Fruit fly (Drosophila melanogaster): ENCODE data around the gene Pdk1.

Gene Pdk1

dm6 chr3L:184251-184650 lies 55.0 kb downstream of the Pdk1 start, which contains the start of the genes CG34140, Mkp and Mtch (continued):
- TF ChIP-seq her (GFP tag; optimal IDR thresholded peaks at IDR 0.05) (peak; percentile 79), Dad (GFP tag; optimal IDR thresholded peaks at IDR 0.05) (peak; percentile 86), Fer2 (tag; optimal IDR thresholded peaks at IDR 0.05) (peak; percentile 64), CG14050 (GFP tag; IDR thresholded peaks at IDR 0.05) (peak; percentile 70; the same call in 2 of the 3 replicates), CG18262 (tag; optimal IDR thresholded peaks at IDR 0.05) (no peak), Eip74EF (GFP tag; optimal IDR thresholded peaks at IDR 0.05) (no peak), CG17361 (GFP tag; IDR thresholded peaks at IDR 0.05) (no peak; the same call in 1 of the 3 replicates), Doc2 (GFP tag; IDR thresholded peaks at IDR 0.05) (no peak), odd (GFP tag; optimal IDR thresholded peaks at IDR 0.05) (no peak), CG15696 (tag; optimal IDR thresholded peaks at IDR 0.05) (peak; percentile 82), CG6654 (GFP tag; optimal IDR thresholded peaks at IDR 0.05) (no peak), stc (GFP tag; IDR thresholded peaks at IDR 0.05) (peak; percentile 74; the same call in 1 of the 2 replicates), Max (GFP tag; optimal IDR thresholded peaks at IDR 0.05) (peak; percentile 88), Hey (tag; optimal IDR thresholded peaks at IDR 0.05) (no peak), CG1024 (GFP tag; IDR thresholded peaks at IDR 0.05) (peak; percentile 48; the same call in 1 of the 2 replicates), CG3065 (GFP tag; optimal IDR thresholded peaks at IDR 0.05) (peak; percentile 50), CG10431 (GFP tag; optimal IDR thresholded peaks at IDR 0.05) (peak; percentile 85), CG42726 (GFP tag; IDR thresholded peaks at IDR 0.05; ENCODE audit: partially characterized antibody) (0 out of 2 replicates have a peak, but pooled peaks have one; percentile 59), CG7839 (tag; optimal IDR thresholded peaks at IDR 0.05) (no peak), Lim3 (GFP tag; IDR thresholded peaks at IDR 0.05) (no peak), Bteb2 (GFP tag; optimal IDR thresholded peaks at IDR 0.05) (peak; percentile 82), Adf1 (GFP tag; IDR thresholded peaks at IDR 0.05) (peak; percentile 60), C15 (GFP tag; IDR thresholded peaks at IDR 0.05) (peak; percentile 67; the same call in 1 of the 3 replicates), MBD-R2 (GFP tag; IDR thresholded peaks at IDR 0.05) (peak; percentile 95), bbx (GFP tag; IDR thresholded peaks at IDR 0.05; ENCODE audit: partially characterized antibody) (peak; percentile 85), CG17912 (GFP tag; optimal IDR thresholded peaks at IDR 0.05) (peak; percentile 47), esg (GFP tag; conservative IDR thresholded peaks at IDR 0.05) (peak; percentile 76), CG12299 (tag; optimal IDR thresholded peaks at IDR 0.05) (peak; percentile 77), CG1529 (GFP tag; optimal IDR thresholded peaks at IDR 0.05) (no peak), onecut (GFP tag; IDR thresholded peaks at IDR 0.05) (no peak), unc-4 (GFP tag; IDR thresholded peaks at IDR 0.05; ENCODE audit: partially characterized antibody) (peak; percentile 96), lmd (GFP tag; IDR thresholded peaks at IDR 0.05) (peak; percentile 71), CG2199 (GFP tag; IDR thresholded peaks at IDR 0.05) (no peak), CG1603 (tag; optimal IDR thresholded peaks at IDR 0.05) (no peak), Atf3 (GFP tag; optimal IDR thresholded peaks at IDR 0.05) (peak; percentile 85), prd (optimal IDR thresholded peaks at IDR 0.05) (no peak), prd (GFP tag; IDR thresholded peaks at IDR 0.05) (peak; percentile 92), D19A (tag; optimal IDR thresholded peaks at IDR 0.05) (no peak), CG8388 (GFP tag; optimal IDR thresholded peaks at IDR 0.05) (peak; percentile 77), ac (GFP tag; optimal IDR thresholded peaks at IDR 0.05) (no peak), aop (GFP tag; IDR thresholded peaks at IDR 0.05) (peak; percentile 63; the same call in 1 of the 2 replicates), CG10366 (GFP tag; IDR thresholded peaks at IDR 0.05) (peak; percentile 84), dysf (GFP tag; IDR thresholded peaks at IDR 0.05) (peak; percentile 76), CG2678 (tag; optimal IDR thresholded peaks at IDR 0.05) (no peak), CG8765 (GFP tag; IDR thresholded peaks at IDR 0.05) (peak; percentile 58; the same call in 1 of the 2 replicates), ewg (GFP tag; optimal IDR thresholded peaks at IDR 0.05) (peak; percentile 73), CG14441 (GFP tag; IDR thresholded peaks at IDR 0.05) (peak; percentile 78), pum (GFP tag; optimal IDR thresholded peaks at IDR 0.05) (peak; percentile 89), CG4404 (GFP tag; IDR thresholded peaks at IDR 0.05) (peak; percentile 76), abd-A (tag; optimal IDR thresholded peaks at IDR 0.05) (no peak), corto (GFP tag; optimal IDR thresholded peaks at IDR 0.05) (peak; percentile 79)

Measured in whole organism, embryonic.